Fruit fly (Drosophila melanogaster) whole organism, embryonic: Measurements from ENCODE around the gene scyl.

Experiments
- Antp ChIP-seq: fragments of 200-800 bp; sonication (Bioruptor generic); optimal IDR thresholded peaks from 3 replicates; lab custom pipeline; 2016; ENCODE audit warnings: missing biosample characterization, missing genetic modification characterization
- Awh ChIP-seq: fragments of 200-800 bp; sonication (Bioruptor generic); IDR thresholded peaks from 2 replicates; pipeline ENCODE4, ENCODE4 v1.3.6; 2022; ENCODE audit warnings: missing biosample characterization, missing genetic modification characterization
- B-H1 ChIP-seq: fragments of 200-800 bp; sonication (Bioruptor generic); IDR thresholded peaks from 3 replicates; pipeline ENCODE4 v1.3.6; 2022; ENCODE audit warnings: missing biosample characterization, missing genetic modification characterization
- Blimp-1 ChIP-seq: fragments of 200-800 bp; sonication (Bioruptor generic); optimal IDR thresholded peaks from 3 replicates; lab custom pipeline; 2018; ENCODE audit warnings: missing biosample characterization, missing genetic modification characterization, mild to moderate bottlenecking, moderate library complexity, missing genetic modification reagents
- CG10274 ChIP-seq: fragments of 200-800 bp; sonication (Bioruptor generic); optimal IDR thresholded peaks from 3 replicates; lab custom pipeline; 2017; ENCODE audit warnings: missing biosample characterization, mild to moderate bottlenecking, missing genetic modification characterization
- CG10366 ChIP-seq: fragments of 200-800 bp; sonication (Bioruptor generic); IDR thresholded peaks from 2 replicates; pipeline ENCODE4 v1.3.6; 2022; ENCODE audit warnings: missing biosample characterization, missing genetic modification characterization
- CG14050 ChIP-seq: fragments of 200-800 bp; sonication (Bioruptor generic); IDR thresholded peaks from 3 replicates; pipeline ENCODE4 v1.3.6; 2022; ENCODE audit warnings: missing biosample characterization, missing genetic modification characterization
- CG14860 ChIP-seq: fragments of 200-800 bp; sonication (Bioruptor generic); IDR thresholded peaks from 3 replicates; pipeline ENCODE4 v1.3.6; 2022; ENCODE audit warnings: missing biosample characterization, missing genetic modification characterization; ENCODE audit not compliant: partially characterized antibody
- CG15514 ChIP-seq: fragments of 200-800 bp; sonication (Bioruptor generic); optimal IDR thresholded peaks from 3 replicates; lab custom pipeline; 2017; ENCODE audit warnings: missing biosample characterization, missing genetic modification characterization, mild to moderate bottlenecking, moderate library complexity, missing genetic modification reagents
- CG1647 ChIP-seq: fragments of 200-800 bp; sonication (Bioruptor generic); optimal IDR thresholded peaks from 3 replicates; lab custom pipeline; 2016; ENCODE audit warnings: missing biosample characterization, missing genetic modification characterization
- CG17912 ChIP-seq: fragments of 200-800 bp; sonication (Bioruptor generic); optimal IDR thresholded peaks from 2 replicates; lab custom pipeline; 2018; ENCODE audit warnings: missing biosample characterization, mild to moderate bottlenecking, missing genetic modification characterization
- CG18476 ChIP-seq: fragments of 200-800 bp; sonication (Bioruptor generic); optimal IDR thresholded peaks from 2 replicates; lab custom pipeline; 2016; ENCODE audit warnings: missing biosample characterization, mild to moderate bottlenecking, missing genetic modification characterization
- CG31388 ChIP-seq: fragments of 200-800 bp; sonication (Bioruptor generic); optimal IDR thresholded peaks from 2 replicates; lab custom pipeline; 2016; ENCODE audit warnings: missing biosample characterization, missing genetic modification characterization
- CG3163 ChIP-seq: fragments of 200-800 bp; sonication (Bioruptor generic); optimal IDR thresholded peaks from 3 replicates; lab custom pipeline; 2016; ENCODE audit warnings: missing biosample characterization, missing genetic modification characterization
- CG32767 ChIP-seq: fragments of 200-800 bp; sonication (Bioruptor generic); IDR thresholded peaks from 2 replicates; pipeline ENCODE4 v1.3.6; 2022; ENCODE audit warnings: missing biosample characterization, missing genetic modification characterization
- CG4282 ChIP-seq: fragments of 200-800 bp; sonication (Bioruptor generic); optimal IDR thresholded peaks from 2 replicates; lab custom pipeline; 2016; ENCODE audit warnings: missing biosample characterization, missing genetic modification characterization
- CG43689 ChIP-seq: fragments of 200-800 bp; sonication (Bioruptor generic); IDR thresholded peaks from 2 replicates; pipeline ENCODE4 v1.3.6; 2022; ENCODE audit warnings: missing biosample characterization, missing genetic modification characterization
- CG5245 ChIP-seq: fragments of 200-800 bp; sonication (Bioruptor generic); optimal IDR thresholded peaks from 3 replicates; lab custom pipeline; 2016; ENCODE audit warnings: missing biosample characterization, missing genetic modification characterization
- CG6175 ChIP-seq: fragments of 200-800 bp; sonication (Bioruptor generic); IDR thresholded peaks from 3 replicates; pipeline ENCODE4 v1.3.6; 2022; ENCODE audit warnings: missing biosample characterization, missing genetic modification characterization
- CG6791 ChIP-seq: fragments of 200-800 bp; sonication (Bioruptor generic); IDR thresholded peaks from 3 replicates; pipeline ENCODE4 v1.3.6; 2022; ENCODE audit warnings: missing biosample characterization, missing genetic modification characterization; ENCODE audit not compliant: partially characterized antibody
- CG9609 ChIP-seq: fragments of 200-800 bp; sonication (Bioruptor generic); optimal IDR thresholded peaks from 3 replicates; lab custom pipeline; 2016; ENCODE audit warnings: missing biosample characterization, missing genetic modification characterization
- CG9932 ChIP-seq: fragments of 200-800 bp; sonication (Bioruptor generic); IDR thresholded peaks from 2 replicates; pipeline ENCODE4 v1.3.6; 2022; ENCODE audit warnings: missing biosample characterization, missing genetic modification characterization
- Dref ChIP-seq: fragments of 200-800 bp; sonication (Bioruptor generic); IDR thresholded peaks from 2 replicates; pipeline ENCODE4 v1.3.6; 2022; ENCODE audit warnings: missing biosample characterization, missing genetic modification characterization
- E2f1 ChIP-seq: fragments of 200-800 bp; sonication (Bioruptor generic); IDR thresholded peaks from 2 replicates; pipeline ENCODE4 v1.3.6; 2022; ENCODE audit warnings: missing biosample characterization, missing genetic modification characterization
- HLH3B ChIP-seq: fragments of 200-800 bp; sonication (Bioruptor generic); IDR thresholded peaks from 2 replicates; pipeline ENCODE4 v1.3.6; 2022; ENCODE audit warnings: missing biosample characterization, missing genetic modification characterization
- Kr ChIP-seq: fragments of 200-800 bp; sonication (Bioruptor generic); optimal IDR thresholded peaks from 2 replicates; lab custom pipeline; 2017; ENCODE audit warnings: missing biosample characterization, mild to moderate bottlenecking, missing genetic modification characterization
- MBD-R2 ChIP-seq: fragments of 200-800 bp; sonication (Bioruptor generic); IDR thresholded peaks from 2 replicates; pipeline ENCODE4 v1.3.6; 2022; ENCODE audit warnings: missing biosample characterization, missing genetic modification characterization
- Myb ChIP-seq: fragments of 200-800 bp; sonication (Bioruptor generic); optimal IDR thresholded peaks from 2 replicates; lab custom pipeline; 2016; ENCODE audit warnings: missing biosample characterization, missing genetic modification characterization
- PHDP ChIP-seq: fragments of 200-800 bp; sonication (Bioruptor generic); optimal IDR thresholded peaks from 3 replicates; lab custom pipeline; 2018; ENCODE audit warnings: missing biosample characterization, mild to moderate bottlenecking, missing genetic modification characterization, moderate library complexity
- Ptx1 ChIP-seq: fragments of 200-800 bp; sonication (Bioruptor generic); IDR thresholded peaks from 2 replicates; pipeline ENCODE4 v1.3.6; 2022; ENCODE audit warnings: missing biosample characterization, missing genetic modification characterization
- Rx ChIP-seq: fragments of 200-800 bp; sonication (Bioruptor generic); IDR thresholded peaks from 2 replicates; pipeline ENCODE4 v1.3.6; 2022; ENCODE audit warnings: missing biosample characterization, missing genetic modification characterization
- Sry-δ ChIP-seq: fragments of 200-800 bp; sonication (Bioruptor generic); optimal IDR thresholded peaks from 2 replicates; lab custom pipeline; 2016; ENCODE audit warnings: missing biosample characterization, missing genetic modification characterization
- ara ChIP-seq: fragments of 200-800 bp; sonication (Bioruptor generic); IDR thresholded peaks from 2 replicates; pipeline ENCODE4 v1.3.6; 2022; ENCODE audit warnings: missing biosample characterization, missing genetic modification characterization
- bbx ChIP-seq: fragments of 200-800 bp; sonication (Bioruptor generic); IDR thresholded peaks from 2 replicates; pipeline ENCODE4 v1.3.6; 2022; ENCODE audit warnings: missing biosample characterization, missing genetic modification characterization; ENCODE audit not compliant: partially characterized antibody
- caup ChIP-seq: fragments of 200-800 bp; sonication (Bioruptor generic); optimal IDR thresholded peaks from 3 replicates; lab custom pipeline; 2017; ENCODE audit warnings: missing biosample characterization, mild to moderate bottlenecking, missing genetic modification characterization, moderate library complexity; ENCODE audit not compliant: severe bottlenecking
- chif ChIP-seq, 2 experiments: fragments of 200-800 bp; sonication (Bioruptor generic); optimal IDR thresholded peaks; 3 replicates each; lab custom pipeline; 2016; ENCODE audit warnings: missing biosample characterization in 2 of 2, missing genetic modification characterization in 2 of 2
- ci ChIP-seq: fragments of 200-800 bp; sonication (Bioruptor generic); IDR thresholded peaks from 3 replicates; pipeline ENCODE4 v1.3.6; 2022; ENCODE audit warnings: missing biosample characterization, missing genetic modification characterization
- da ChIP-seq: fragments of 200-800 bp; sonication (Bioruptor generic); optimal IDR thresholded peaks from 2 replicates; lab custom pipeline; 2016; ENCODE audit warnings: missing biosample characterization, missing genetic modification characterization
- disco-r ChIP-seq: fragments of 200-800 bp; sonication (Bioruptor generic); optimal IDR thresholded peaks from 2 replicates; lab custom pipeline; 2016; ENCODE audit warnings: missing biosample characterization, missing genetic modification characterization
- ewg ChIP-seq: fragments of 200-800 bp; sonication (Bioruptor generic); optimal IDR thresholded peaks from 3 replicates; lab custom pipeline; 2017; ENCODE audit warnings: mild to moderate bottlenecking, missing biosample characterization, missing genetic modification reagents, missing genetic modification characterization
- nerfin-1 ChIP-seq: fragments of 200-800 bp; sonication (Bioruptor generic); optimal IDR thresholded peaks from 3 replicates; lab custom pipeline; 2019; ENCODE audit warnings: missing biosample characterization, mild to moderate bottlenecking, missing genetic modification characterization, moderate library complexity
- nom ChIP-seq: fragments of 200-800 bp; sonication (Bioruptor generic); optimal IDR thresholded peaks from 2 replicates; lab custom pipeline; 2017; ENCODE audit warnings: missing biosample characterization, missing genetic modification characterization, mild to moderate bottlenecking, moderate library complexity, missing genetic modification reagents
- repo ChIP-seq: fragments of 200-800 bp; sonication (Bioruptor generic); optimal IDR thresholded peaks from 2 replicates; lab custom pipeline; 2016; ENCODE audit warnings: missing biosample characterization, missing genetic modification characterization
- row ChIP-seq: fragments of 200-800 bp; sonication (Bioruptor generic); IDR thresholded peaks from 3 replicates; pipeline ENCODE4 v1.3.6; 2022; ENCODE audit warnings: missing biosample characterization, missing genetic modification characterization
- salm ChIP-seq: fragments of 200-800 bp; sonication (Bioruptor generic); optimal IDR thresholded peaks from 2 replicates; lab custom pipeline; 2018; ENCODE audit warnings: missing biosample characterization, mild to moderate bottlenecking, missing genetic modification characterization
- schlank ChIP-seq: fragments of 200-800 bp; sonication (Bioruptor generic); optimal IDR thresholded peaks from 2 replicates; lab custom pipeline; 2018; ENCODE audit warnings: missing biosample characterization, mild to moderate bottlenecking, missing genetic modification characterization
- seq ChIP-seq: fragments of 200-800 bp; sonication (Bioruptor generic); IDR thresholded peaks from 2 replicates; pipeline ENCODE4 v1.3.6; 2022; ENCODE audit warnings: missing biosample characterization, missing genetic modification characterization
- sima ChIP-seq: fragments of 200-800 bp; sonication (Bioruptor generic); optimal IDR thresholded peaks from 2 replicates; lab custom pipeline; 2016; ENCODE audit warnings: missing biosample characterization, missing genetic modification characterization
- sr ChIP-seq: fragments of 200-800 bp; sonication (Bioruptor generic); IDR thresholded peaks from 3 replicates; pipeline ENCODE4 v1.3.6; 2022; ENCODE audit warnings: missing biosample characterization, missing genetic modification characterization
- wor ChIP-seq: fragments of 200-800 bp; sonication (Bioruptor generic); IDR thresholded peaks from 2 replicates; pipeline ENCODE4 v1.3.6; 2022; ENCODE audit warnings: missing biosample characterization, missing genetic modification characterization

The scyl gene

dm6 chr3L:11246046-11246887, 5.8 kb upstream of the scyl start (continued):
- TF ChIP-seq ewg (GFP tag; lab: Kevin White, UChicago) (no peak), CG9932 (GFP tag; lab: Robert Waterston, UW) (no peak), bbx (peak; percentile 57), CG4282 (GFP tag; lab: Kevin White, UChicago) (peak; percentile 36), nerfin-1 (tag; lab: Kevin White, UChicago) (peak; percentile 2), Blimp-1 (GFP tag; lab: Kevin White, UChicago) (no peak), CG9609 (no peak), CG10274 (GFP tag; lab: Kevin White, UChicago) (no peak), PHDP (tag; lab: Kevin White, UChicago) (peak; percentile 19), CG18476 (no peak), Kr (GFP tag; lab: Kevin White, UChicago) (peak; percentile 55), schlank (no peak), CG14860 (GFP tag; lab: Robert Waterston, UW) (no peak), nom (peak; percentile 100), sr (GFP tag; lab: Robert Waterston, UW) (no peak), chif (GFP tag; optimal IDR thresholded peaks at IDR 0.05; lab: Kevin White, UChicago) (no peak), CG10366 (GFP tag; lab: Robert Waterston, UW) (no peak), salm (tag; lab: Kevin White, UChicago) (peak; percentile 37), Ptx1 (GFP tag; lab: Robert Waterston, UW) (no peak), CG17912 (GFP tag; lab: Kevin White, UChicago) (peak; percentile 42), Awh (GFP tag; lab: Robert Waterston, UW) (peak; percentile 24; the same call in 1 of the 2 replicates), CG6791 (GFP tag; lab: Robert Waterston, UW) (peak; percentile 24; the same call in 1 of the 3 replicates), ci (GFP tag; lab: Robert Waterston, UW) (peak; percentile 62), Sry-δ (GFP tag; lab: Kevin White, UChicago) (no peak), B-H1 (GFP tag; lab: Robert Waterston, UW) (no peak), E2f1 (GFP tag; lab: Robert Waterston, UW) (no peak), HLH3B (GFP tag; lab: Robert Waterston, UW) (no peak; the same call in 1 of the 2 replicates), Rx (GFP tag; lab: Robert Waterston, UW) (no peak), wor (GFP tag; lab: Robert Waterston, UW) (no peak), Antp (GFP tag; lab: Kevin White, UChicago) (no peak), row (GFP tag; lab: Robert Waterston, UW) (peak; percentile 29; the same call in 2 of the 3 replicates), repo (GFP tag; lab: Kevin White, UChicago) (no peak), Myb (no peak), CG43689 (GFP tag; lab: Robert Waterston, UW) (no peak), Dref (GFP tag; lab: Robert Waterston, UW) (no peak), disco-r (GFP tag; lab: Kevin White, UChicago) (no peak), ara (GFP tag; lab: Robert Waterston, UW) (0 out of 2 replicates have a peak, but pooled peaks have one; percentile 29), sima (GFP tag; lab: Kevin White, UChicago) (no peak), CG5245 (GFP tag; lab: Kevin White, UChicago) (no peak), CG32767 (GFP tag; lab: Robert Waterston, UW) (no peak), CG31388 (GFP tag; lab: Kevin White, UChicago) (no peak), caup (GFP tag; lab: Kevin White, UChicago) (no peak), da (GFP tag; lab: Kevin White, UChicago) (no peak), CG3163 (GFP tag; lab: Kevin White, UChicago) (peak; percentile 85), seq (GFP tag; lab: Robert Waterston, UW) (no peak), CG15514 (GFP tag; lab: Kevin White, UChicago) (peak; percentile 14), CG1647 (GFP tag; lab: Kevin White, UChicago) (no peak), CG14050 (GFP tag; lab: Robert Waterston, UW) (no peak), CG6175 (GFP tag; lab: Robert Waterston, UW) (peak; percentile 75; the same call in 1 of the 3 replicates), MBD-R2 (no peak)
